Worm (Caenorhabditis elegans) whole organism, L4/young adult: ENCODE results near the gene C44B7.5.

Experiments
- W03F9.2 ChIP-seq: fragments of 150-350 bp; optimal IDR thresholded peaks from 2 replicates; lab custom pipeline; 2014; ENCODE audit warnings: missing biosample characterization, missing genetic modification characterization
- dao-5 ChIP-seq: sonication (generic microtip); optimal IDR thresholded peaks from 2 replicates; lab custom pipeline; 2016; ENCODE audit warnings: missing genotype, missing genetic modification characterization, moderate library complexity, missing compliant biosample characterization
- him-1 ChIP-seq: sonication (generic microtip); optimal IDR thresholded peaks from 2 replicates; lab custom pipeline; 2016; ENCODE audit warnings: missing genotype, missing genetic modification reagents, missing genetic modification characterization, missing compliant biosample characterization

- TF ChIP-seq him-1 (tag; lab: Kevin White, UChicago) (no peak), dao-5 (tag; lab: Kevin White, UChicago) (no peak), W03F9.2 (tag; lab: Kevin White, UChicago) (no peak)
Observed at ce11 chrII:6823233-6823632, 49.2 kb downstream of the C44B7.5 start.
